Worm (Caenorhabditis elegans) whole organism, early embryonic: ENCODE measurements around the gene ubc-1.

Source experiments
- B0310.2 ChIP-seq: sonication (generic microtip); optimal IDR thresholded peaks from 2 replicates; lab custom pipeline; 2016; ENCODE audit warnings: mild to moderate bottlenecking, missing genetic modification characterization, missing compliant biosample characterization
- F13C5.2 ChIP-seq: sonication (generic microtip); optimal IDR thresholded peaks from 2 replicates; lab custom pipeline; 2017; ENCODE audit warnings: mild to moderate bottlenecking, missing genetic modification characterization, inconsistent platforms, missing compliant biosample characterization
- aly-1 ChIP-seq: sonication (generic microtip); optimal IDR thresholded peaks from 2 replicates; lab custom pipeline; 2016; ENCODE audit warnings: missing genetic modification characterization, missing compliant biosample characterization
- ama-1 ChIP-seq: fragments of 150-350 bp; optimal IDR thresholded peaks from 2 replicates; lab custom pipeline; 2014
- ceh-13 ChIP-seq: fragments of 200-800 bp; sonication (Bioruptor generic); optimal IDR thresholded peaks from 2 replicates; lab custom pipeline; 2018; ENCODE audit warnings: mild to moderate bottlenecking, missing genetic modification characterization, missing compliant biosample characterization
- ceh-36 ChIP-seq: sonication (generic microtip); optimal IDR thresholded peaks from 2 replicates; lab custom pipeline; 2016; ENCODE audit warnings: missing genetic modification characterization, inconsistent platforms, missing compliant biosample characterization
- ets-7 ChIP-seq: sonication (generic microtip); optimal IDR thresholded peaks from 2 replicates; lab custom pipeline; 2016; ENCODE audit warnings: missing genotype, missing genetic modification characterization, missing compliant biosample characterization
- flt-1 ChIP-seq: fragments of 200-800 bp; sonication (Bioruptor generic); IDR thresholded peaks from 2 replicates; pipeline ENCODE4 v1.3.6; 2022; ENCODE audit warnings: missing genetic modification characterization, missing compliant biosample characterization
- hmbx-1 ChIP-seq: sonication (generic microtip); optimal IDR thresholded peaks from 2 replicates; lab custom pipeline; 2016; ENCODE audit warnings: mild to moderate bottlenecking, missing genetic modification characterization, missing compliant biosample characterization
- hmg-4 ChIP-seq: fragments of 200-800 bp; sonication (Bioruptor generic); optimal IDR thresholded peaks from 2 replicates; lab custom pipeline; 2018; ENCODE audit warnings: mild to moderate bottlenecking, missing genetic modification characterization, missing compliant biosample characterization
- hnd-1 ChIP-seq: sonication (generic microtip); optimal IDR thresholded peaks from 2 replicates; lab custom pipeline; 2016; ENCODE audit warnings: missing genetic modification characterization, missing compliant biosample characterization
- pes-1 ChIP-seq: fragments of 200-800 bp; sonication (Bioruptor generic); IDR thresholded peaks from 2 replicates; pipeline ENCODE4 v1.3.6; 2022; ENCODE audit warnings: missing genetic modification reagents, missing genetic modification characterization, missing compliant biosample characterization
- scrt-1 ChIP-seq: fragments of 200-800 bp; sonication (Bioruptor generic); IDR thresholded peaks from 2 replicates; pipeline ENCODE4 v1.3.6; 2022; ENCODE audit warnings: missing genetic modification characterization, missing compliant biosample characterization
- sea-1 ChIP-seq: fragments of 200-800 bp; sonication (Bioruptor generic); conservative IDR thresholded peaks from 2 replicates; pipeline ENCODE4 v1.3.6; 2022; ENCODE audit warnings: missing genetic modification characterization, missing compliant biosample characterization
- tbx-11 ChIP-seq: fragments of 200-800 bp; sonication (Bioruptor generic); IDR thresholded peaks from 2 replicates; pipeline ENCODE4 v1.3.6; 2022; ENCODE audit warnings: missing genetic modification characterization, missing compliant biosample characterization
- tbx-37 ChIP-seq: fragments of 200-800 bp; sonication (Bioruptor generic); conservative IDR thresholded peaks from 2 replicates; pipeline ENCODE4 v1.3.6; 2022; ENCODE audit warnings: missing genetic modification reagents, missing genetic modification characterization, missing compliant biosample characterization
- tra-4 ChIP-seq: sonication (generic microtip); optimal IDR thresholded peaks from 2 replicates; lab custom pipeline; 2017; ENCODE audit warnings: missing genetic modification characterization, missing compliant biosample characterization

The ubc-1 gene

ce11 chrIV:4102720-4103119, at the start of gene ubc-1:
ubc-1 (plus strand) TSS chrIV:4103020.
- no peak for TF ChIP-seq scrt-1 (GFP tag; lab: Robert Waterston, UW)
- no peak for TF ChIP-seq tra-4 (tag; lab: Kevin White, UChicago)
- no peak for TF ChIP-seq B0310.2 (tag; lab: Kevin White, UChicago)
- TF ChIP-seq ets-7, result no peak
- TF ChIP-seq aly-1, result no peak
- TF ChIP-seq sea-1 (GFP tag; lab: Robert Waterston, UW), result no peak
- no peak for TF ChIP-seq ceh-36

ce11 chrIV:4053405-4053804, 49.4 kb upstream of the ubc-1 start:
- TF ChIP-seq ceh-13 (GFP tag; lab: Kevin White, UChicago), result no peak
- TF ChIP-seq hnd-1 (tag; lab: Kevin White, UChicago), result no peak
- TF ChIP-seq aly-1, result no peak
- TF ChIP-seq ceh-36, result no peak
- no peak for TF ChIP-seq ets-7
- no peak for TF ChIP-seq flt-1 (GFP tag; lab: Robert Waterston, UW)
- TF ChIP-seq scrt-1 (GFP tag; lab: Robert Waterston, UW), result no peak
- TF ChIP-seq hmbx-1, result no peak
- TF ChIP-seq pes-1 (GFP tag; lab: Robert Waterston, UW), result no peak
- TF ChIP-seq F13C5.2 (tag; lab: Kevin White, UChicago), result no peak
- TF ChIP-seq B0310.2 (tag; lab: Kevin White, UChicago), result no peak
- no peak for TF ChIP-seq tbx-37 (GFP tag; lab: Robert Waterston, UW)
- no peak for TF ChIP-seq ama-1 (lab: Kevin White, UChicago)

ce11 chrIV:4055297-4055696, 47.5 kb upstream of the ubc-1 start:
- no peak for TF ChIP-seq tbx-11 (GFP tag; lab: Robert Waterston, UW)
- no peak for TF ChIP-seq sea-1 (GFP tag; lab: Robert Waterston, UW)
- no peak for TF ChIP-seq B0310.2 (tag; lab: Kevin White, UChicago)
- TF ChIP-seq tra-4 (tag; lab: Kevin White, UChicago), result no peak
- TF ChIP-seq aly-1, result no peak
- TF ChIP-seq ets-7, result no peak
- no peak for TF ChIP-seq F13C5.2 (tag; lab: Kevin White, UChicago)
- no peak for TF ChIP-seq ama-1 (lab: Kevin White, UChicago)
- no peak for TF ChIP-seq ceh-36
- TF ChIP-seq flt-1 (GFP tag; lab: Robert Waterston, UW), result no peak

ce11 chrIV:4063573-4063972, 39.2 kb upstream of the ubc-1 start, which contains the start of gene ilys-6:
ilys-6 (minus strand) TSS chrIV:4063673.
- TF ChIP-seq ceh-36 (no peak), sea-1 (GFP tag; lab: Robert Waterston, UW) (no peak), ama-1 (lab: Kevin White, UChicago) (no peak), pes-1 (GFP tag; lab: Robert Waterston, UW) (no peak), tra-4 (tag; lab: Kevin White, UChicago) (no peak), ets-7 (no peak), F13C5.2 (tag; lab: Kevin White, UChicago) (no peak), scrt-1 (GFP tag; lab: Robert Waterston, UW) (no peak), flt-1 (GFP tag; lab: Robert Waterston, UW) (no peak), tbx-37 (GFP tag; lab: Robert Waterston, UW) (no peak), hnd-1 (tag; lab: Kevin White, UChicago) (no peak), hmbx-1 (no peak)

ce11 chrIV:4067336-4067735, 35.5 kb upstream of the ubc-1 start:
- no peak for TF ChIP-seq ets-7
- no peak for TF ChIP-seq ama-1 (lab: Kevin White, UChicago)
- TF ChIP-seq B0310.2 (tag; lab: Kevin White, UChicago), result no peak
- no peak for TF ChIP-seq hmg-4 (GFP tag; lab: Kevin White, UChicago)
- no peak for TF ChIP-seq F13C5.2 (tag; lab: Kevin White, UChicago)
- TF ChIP-seq scrt-1 (GFP tag; lab: Robert Waterston, UW), result no peak
- TF ChIP-seq flt-1 (GFP tag; lab: Robert Waterston, UW), result no peak

ce11 chrIV:4068480-4068879, 34.3 kb upstream of the ubc-1 start, which contains the start of gene fbxb-55:
fbxb-55 (plus strand) TSS chrIV:4068780.
- TF ChIP-seq tbx-11 (GFP tag; lab: Robert Waterston, UW), result no peak
- no peak for TF ChIP-seq tra-4 (tag; lab: Kevin White, UChicago)
- no peak for TF ChIP-seq F13C5.2 (tag; lab: Kevin White, UChicago)
- TF ChIP-seq scrt-1 (GFP tag; lab: Robert Waterston, UW), result no peak
- no peak for TF ChIP-seq flt-1 (GFP tag; lab: Robert Waterston, UW)
- no peak for TF ChIP-seq pes-1 (GFP tag; lab: Robert Waterston, UW)
- TF ChIP-seq ceh-36, result no peak
- no peak for TF ChIP-seq ceh-13 (GFP tag; lab: Kevin White, UChicago)
- TF ChIP-seq ama-1 (lab: Kevin White, UChicago), result no peak
- no peak for TF ChIP-seq sea-1 (GFP tag; lab: Robert Waterston, UW)
- TF ChIP-seq ets-7, result no peak
- no peak for TF ChIP-seq tbx-37 (GFP tag; lab: Robert Waterston, UW)
- no peak for TF ChIP-seq B0310.2 (tag; lab: Kevin White, UChicago)
- TF ChIP-seq hmbx-1, result no peak
- no peak for TF ChIP-seq aly-1
- no peak for TF ChIP-seq hmg-4 (GFP tag; lab: Kevin White, UChicago)

- TF ChIP-seq B0310.2 (tag; lab: Kevin White, UChicago) (no peak), tbx-11 (GFP tag; lab: Robert Waterston, UW) (no peak), scrt-1 (GFP tag; lab: Robert Waterston, UW) (peak; percentile 63; the same call in 1 of the 2 replicates), hnd-1 (tag; lab: Kevin White, UChicago) (no peak), ets-7 (no peak), sea-1 (GFP tag; lab: Robert Waterston, UW) (0 out of 2 replicates have a peak, but pooled peaks have one; percentile 10), ceh-13 (GFP tag; lab: Kevin White, UChicago) (no peak), tra-4 (tag; lab: Kevin White, UChicago) (no peak), aly-1 (no peak), hmbx-1 (no peak), tbx-37 (GFP tag; lab: Robert Waterston, UW) (no peak), ceh-36 (no peak), flt-1 (GFP tag; lab: Robert Waterston, UW) (no peak), F13C5.2 (tag; lab: Kevin White, UChicago) (no peak), ama-1 (lab: Kevin White, UChicago) (no peak), pes-1 (GFP tag; lab: Robert Waterston, UW) (no peak; the same call in 1 of the 2 replicates), hmg-4 (GFP tag; lab: Kevin White, UChicago) (no peak)
Observed at ce11 chrIV:4070810-4071209, 32.0 kb upstream of the ubc-1 start.
